Fruit fly (Drosophila melanogaster) whole organism, prepupa: ENCODE measurements around the gene CG31697.

Experiments
- Blimp-1 ChIP-seq: fragments of 200-800 bp; sonication (Bioruptor generic); optimal IDR thresholded peaks from 3 replicates; lab custom pipeline; 2017; ENCODE audit warnings: missing biosample characterization, missing genetic modification characterization, mild to moderate bottlenecking, moderate library complexity, missing genetic modification reagents
- CG10669 ChIP-seq: fragments of 200-800 bp; sonication (Bioruptor generic); optimal IDR thresholded peaks from 3 replicates; lab custom pipeline; 2018; ENCODE audit warnings: missing biosample characterization, mild to moderate bottlenecking, missing genetic modification characterization, moderate library complexity
- CG11294 ChIP-seq: fragments of 200-800 bp; sonication (Bioruptor generic); IDR thresholded peaks from 2 replicates; pipeline ENCODE4 v1.3.6; 2022; ENCODE audit warnings: missing biosample characterization, missing genetic modification characterization
- CG11762 ChIP-seq: fragments of 200-800 bp; sonication (Bioruptor generic); optimal IDR thresholded peaks from 3 replicates; lab custom pipeline; 2016; ENCODE audit warnings: missing biosample characterization, missing genetic modification characterization; ENCODE audit not compliant: insufficient read depth
- CG11902 ChIP-seq: fragments of 200-800 bp; sonication (Bioruptor generic); optimal IDR thresholded peaks from 3 replicates; lab custom pipeline; 2016; ENCODE audit warnings: missing biosample characterization, missing genetic modification characterization
- CG15336 ChIP-seq: fragments of 200-800 bp; sonication (Bioruptor generic); IDR thresholded peaks from 2 replicates; pipeline ENCODE4 v1.3.6; 2022; ENCODE audit warnings: missing biosample characterization, missing genetic modification characterization
- CG3032 ChIP-seq: fragments of 200-800 bp; optimal IDR thresholded peaks from 2 replicates; lab custom pipeline; 2019; ENCODE audit warnings: missing biosample characterization, mild to moderate bottlenecking, missing genetic modification characterization, moderate library complexity
- CG31627 ChIP-seq: fragments of 200-800 bp; sonication (Bioruptor generic); optimal IDR thresholded peaks from 3 replicates; lab custom pipeline; 2016; ENCODE audit warnings: missing biosample characterization, missing genetic modification characterization
- CG32006 ChIP-seq: fragments of 200-800 bp; sonication (Bioruptor generic); optimal IDR thresholded peaks from 3 replicates; lab custom pipeline; 2017; ENCODE audit warnings: missing biosample characterization, mild to moderate bottlenecking, missing genetic modification characterization
- CG34406 ChIP-seq: fragments of 200-800 bp; sonication (Bioruptor generic); optimal IDR thresholded peaks from 3 replicates; lab custom pipeline; 2016; ENCODE audit warnings: missing biosample characterization, missing genetic modification characterization
- CG3919 ChIP-seq: fragments of 200-800 bp; sonication (Bioruptor generic); optimal IDR thresholded peaks from 3 replicates; lab custom pipeline; 2016; ENCODE audit warnings: missing biosample characterization, missing genetic modification characterization
- CG4318 ChIP-seq: fragments of 200-800 bp; sonication (Bioruptor generic); optimal IDR thresholded peaks from 3 replicates; lab custom pipeline; 2017; ENCODE audit warnings: missing biosample characterization, mild to moderate bottlenecking, missing genetic modification characterization
- CG6163 ChIP-seq: fragments of 200-800 bp; sonication (Bioruptor generic); IDR thresholded peaks from 3 replicates; pipeline ENCODE4 v1.3.6; 2022; ENCODE audit warnings: missing biosample characterization, missing genetic modification characterization
- CG6276 ChIP-seq: fragments of 200-800 bp; sonication (Bioruptor generic); optimal IDR thresholded peaks from 2 replicates; lab custom pipeline; 2017; ENCODE audit warnings: missing biosample characterization, mild to moderate bottlenecking, missing genetic modification characterization
- CG6792 ChIP-seq: fragments of 200-800 bp; sonication (Bioruptor generic); optimal IDR thresholded peaks from 3 replicates; lab custom pipeline; 2016; ENCODE audit warnings: missing biosample characterization, missing genetic modification characterization
- CG6808 ChIP-seq: fragments of 200-800 bp; sonication (Bioruptor generic); optimal IDR thresholded peaks from 3 replicates; lab custom pipeline; 2017; ENCODE audit warnings: missing biosample characterization, missing genetic modification characterization, mild to moderate bottlenecking, moderate library complexity, missing genetic modification reagents
- CG7368 ChIP-seq: fragments of 200-800 bp; sonication (Bioruptor generic); optimal IDR thresholded peaks from 3 replicates; lab custom pipeline; 2016; ENCODE audit warnings: missing biosample characterization, missing genetic modification characterization
- CG8319 ChIP-seq: fragments of 200-800 bp; sonication (Bioruptor generic); optimal IDR thresholded peaks from 3 replicates; lab custom pipeline; 2016; ENCODE audit warnings: missing biosample characterization, missing genetic modification characterization
- CG8632 ChIP-seq: fragments of 200-800 bp; sonication (Bioruptor generic); optimal IDR thresholded peaks from 3 replicates; lab custom pipeline; 2016; ENCODE audit warnings: missing biosample characterization, missing genetic modification characterization
- CG9139 ChIP-seq: fragments of 200-800 bp; sonication (Bioruptor generic); optimal IDR thresholded peaks from 3 replicates; lab custom pipeline; 2017; ENCODE audit warnings: missing biosample characterization, mild to moderate bottlenecking, missing genetic modification characterization
- Eip75B ChIP-seq: fragments of 200-800 bp; sonication (Bioruptor generic); optimal IDR thresholded peaks from 3 replicates; lab custom pipeline; 2016; ENCODE audit warnings: missing biosample characterization, missing genetic modification characterization
- Eip93F ChIP-seq: fragments of 200-800 bp; sonication (Bioruptor generic); optimal IDR thresholded peaks from 2 replicates; lab custom pipeline; 2016; ENCODE audit warnings: missing biosample characterization, mild to moderate bottlenecking, missing genetic modification characterization
- Ets21C ChIP-seq: fragments of 200-800 bp; sonication (Bioruptor generic); optimal IDR thresholded peaks from 3 replicates; lab custom pipeline; 2016; ENCODE audit warnings: missing biosample characterization, missing genetic modification characterization
- Ets96B ChIP-seq: fragments of 200-800 bp; optimal IDR thresholded peaks from 2 replicates; lab custom pipeline; 2019; ENCODE audit warnings: missing biosample characterization, mild to moderate bottlenecking, missing genetic modification characterization, moderate library complexity
- Gug ChIP-seq: fragments of 200-800 bp; sonication (Bioruptor generic); IDR thresholded peaks from 2 replicates; pipeline ENCODE4 v1.3.6; 2022; ENCODE audit warnings: missing biosample characterization, missing genetic modification characterization
- Hr38 ChIP-seq: sonication (Bioruptor generic); optimal IDR thresholded peaks from 2 replicates; lab custom pipeline; 2016; ENCODE audit warnings: missing biosample characterization, missing genetic modification characterization
- Hr4 ChIP-seq: fragments of 200-800 bp; sonication (Bioruptor generic); optimal IDR thresholded peaks from 3 replicates; lab custom pipeline; 2016; ENCODE audit warnings: missing biosample characterization, missing genetic modification characterization
- Lpt ChIP-seq: fragments of 200-800 bp; sonication (Bioruptor generic); optimal IDR thresholded peaks from 3 replicates; lab custom pipeline; 2016; ENCODE audit warnings: missing biosample characterization, missing genetic modification characterization
- Met ChIP-seq: fragments of 200-800 bp; sonication (Bioruptor generic); optimal IDR thresholded peaks from 3 replicates; lab custom pipeline; 2016; ENCODE audit warnings: missing biosample characterization, missing genetic modification characterization
- OdsH ChIP-seq: fragments of 200-800 bp; sonication (Bioruptor generic); optimal IDR thresholded peaks from 3 replicates; lab custom pipeline; 2016; ENCODE audit warnings: missing biosample characterization, missing genetic modification characterization
- Smox ChIP-seq: fragments of 200-800 bp; sonication (Bioruptor generic); optimal IDR thresholded peaks from 3 replicates; lab custom pipeline; 2016; ENCODE audit warnings: missing biosample characterization, missing genetic modification characterization
- Sox102F ChIP-seq: fragments of 200-800 bp; sonication (Bioruptor generic); optimal IDR thresholded peaks from 2 replicates; lab custom pipeline; 2016; ENCODE audit warnings: missing biosample characterization, mild to moderate bottlenecking, missing genetic modification characterization
- Sox14 ChIP-seq: fragments of 200-800 bp; sonication (Bioruptor generic); optimal IDR thresholded peaks from 3 replicates; lab custom pipeline; 2016; ENCODE audit warnings: missing biosample characterization, missing genetic modification characterization
- Sox15 ChIP-seq: fragments of 200-800 bp; sonication (Bioruptor generic); optimal IDR thresholded peaks from 3 replicates; lab custom pipeline; 2016; ENCODE audit warnings: missing biosample characterization, missing genetic modification characterization
- achi ChIP-seq: fragments of 200-800 bp; sonication (Bioruptor generic); optimal IDR thresholded peaks from 3 replicates; lab custom pipeline; 2016; ENCODE audit warnings: missing biosample characterization, missing genetic modification characterization
- acj6 ChIP-seq: fragments of 200-800 bp; sonication (Bioruptor generic); optimal IDR thresholded peaks from 3 replicates; lab custom pipeline; 2016; ENCODE audit warnings: missing biosample characterization, missing genetic modification characterization
- cyc ChIP-seq: fragments of 200-800 bp; sonication (Bioruptor generic); optimal IDR thresholded peaks from 3 replicates; lab custom pipeline; 2016; ENCODE audit warnings: missing biosample characterization, missing genetic modification characterization
- dac ChIP-seq: fragments of 200-800 bp; sonication (Bioruptor generic); optimal IDR thresholded peaks from 2 replicates; lab custom pipeline; 2017; ENCODE audit warnings: missing biosample characterization, mild to moderate bottlenecking, missing genetic modification characterization
- dsx ChIP-seq: fragments of 200-800 bp; optimal IDR thresholded peaks from 3 replicates; lab custom pipeline; 2019; ENCODE audit warnings: missing biosample characterization, mild to moderate bottlenecking, missing genetic modification characterization, moderate library complexity; ENCODE audit not compliant: poor library complexity, severe bottlenecking
- eg ChIP-seq: fragments of 200-800 bp; sonication (Bioruptor generic); IDR thresholded peaks from 3 replicates; pipeline ENCODE4 v1.3.6; 2022; ENCODE audit warnings: missing biosample characterization, missing genetic modification characterization
- esn ChIP-seq: fragments of 200-800 bp; sonication (Bioruptor generic); optimal IDR thresholded peaks from 2 replicates; lab custom pipeline; 2016; ENCODE audit warnings: missing biosample characterization, mild to moderate bottlenecking, missing genetic modification characterization, moderate library complexity
- fd59A ChIP-seq: fragments of 200-800 bp; sonication (Bioruptor generic); optimal IDR thresholded peaks from 2 replicates; lab custom pipeline; 2017; ENCODE audit warnings: missing biosample characterization, mild to moderate bottlenecking, missing genetic modification characterization, missing genetic modification reagents
- fd85E ChIP-seq: fragments of 200-800 bp; sonication (Bioruptor generic); optimal IDR thresholded peaks from 3 replicates; lab custom pipeline; 2016; ENCODE audit warnings: missing biosample characterization, missing genetic modification characterization
- fkh ChIP-seq: fragments of 200-800 bp; sonication (Bioruptor generic); optimal IDR thresholded peaks from 3 replicates; lab custom pipeline; 2017; ENCODE audit warnings: missing biosample characterization, mild to moderate bottlenecking, missing genetic modification characterization, moderate library complexity
- lz ChIP-seq: fragments of 200-800 bp; sonication (Bioruptor generic); optimal IDR thresholded peaks from 3 replicates; lab custom pipeline; 2016; ENCODE audit warnings: missing biosample characterization, missing genetic modification characterization
- net ChIP-seq: fragments of 200-800 bp; sonication (Bioruptor generic); optimal IDR thresholded peaks from 3 replicates; lab custom pipeline; 2016; ENCODE audit warnings: missing biosample characterization, missing genetic modification characterization
- pdm3 ChIP-seq: fragments of 200-800 bp; sonication (Bioruptor generic); optimal IDR thresholded peaks from 3 replicates; lab custom pipeline; 2016; ENCODE audit warnings: missing biosample characterization, missing genetic modification characterization
- salr ChIP-seq, 2 experiments: fragments of 200-800 bp; sonication (Bioruptor generic); optimal IDR thresholded peaks; 3 replicates each; lab custom pipeline; 2016 to 2018; ENCODE audit warnings: missing biosample characterization in 2 of 2, missing genetic modification characterization in 2 of 2, mild to moderate bottlenecking in 1 of 2
- spab ChIP-seq: fragments of 200-800 bp; sonication (Bioruptor generic); optimal IDR thresholded peaks from 2 replicates; lab custom pipeline; 2017; ENCODE audit warnings: missing biosample characterization, mild to moderate bottlenecking, missing genetic modification characterization, missing genetic modification reagents
- ss ChIP-seq, 2 experiments: fragments of 200-800 bp; sonication (Bioruptor generic); optimal IDR thresholded peaks; 2 replicates in 1 of 2; 3 replicates in 1 of 2; lab custom pipeline; 2017 to 2018; ENCODE audit warnings: mild to moderate bottlenecking in 2 of 2, missing biosample characterization in 2 of 2, missing genetic modification characterization in 2 of 2, moderate library complexity in 1 of 2
- svp ChIP-seq: fragments of 200-800 bp; sonication (Bioruptor generic); peaks from one replicate; lab custom pipeline; 2016; ENCODE audit warnings: missing biosample characterization, missing genetic modification characterization
- topi ChIP-seq: fragments of 200-800 bp; sonication (Bioruptor generic); optimal IDR thresholded peaks from 3 replicates; lab custom pipeline; 2016; ENCODE audit warnings: missing biosample characterization, missing genetic modification characterization

CG31697 gene

dm6 chr2L:19517154-19517814 is 18.0 kb upstream of the CG31697 start, which contains the start of gene Hasp:
Hasp (minus strand) TSS chr2L:19517204.
- TF ChIP-seq Hr4 (GFP tag; lab: Kevin White, UChicago), result peak; percentile 23
- TF ChIP-seq CG9139, result no peak
- peak; percentile 8 for TF ChIP-seq CG31627 (GFP tag; lab: Kevin White, UChicago)
- TF ChIP-seq Eip75B, result no peak
- TF ChIP-seq fkh, result no peak
- no peak for TF ChIP-seq CG8319 (GFP tag; lab: Kevin White, UChicago)
- TF ChIP-seq svp, result peak; percentile 42
- TF ChIP-seq CG11762 (GFP tag; lab: Kevin White, UChicago), result no peak
- TF ChIP-seq net, result no peak
- TF ChIP-seq dac, result no peak
- TF ChIP-seq Sox14 (GFP tag; lab: Kevin White, UChicago), result no peak
- 0 out of 3 replicates have a peak, but pooled peaks have one; percentile 32 for TF ChIP-seq eg (GFP tag; lab: Robert Waterston, UW)
- TF ChIP-seq dsx (GFP tag; lab: Kevin White, UChicago), result no peak
- TF ChIP-seq Met (GFP tag; lab: Kevin White, UChicago), result peak; percentile 19
- TF ChIP-seq CG6163, result no peak
- TF ChIP-seq OdsH, result no peak
- TF ChIP-seq topi (GFP tag; lab: Kevin White, UChicago), result peak; percentile 17
- TF ChIP-seq fd59A, result no peak
- no peak for TF ChIP-seq fd85E
- peak; percentile 17 for TF ChIP-seq pdm3 (GFP tag; lab: Kevin White, UChicago)
- no peak for TF ChIP-seq CG3032 (tag; lab: Kevin White, UChicago)
- TF ChIP-seq Smox, result peak; percentile 3
- TF ChIP-seq CG11294 (GFP tag; lab: Robert Waterston, UW), result no peak
- no peak for TF ChIP-seq CG8632
- TF ChIP-seq Blimp-1, result no peak
- TF ChIP-seq Sox15 (GFP tag; lab: Kevin White, UChicago), result no peak
- TF ChIP-seq acj6, result peak; percentile 19
- TF ChIP-seq Lpt (GFP tag; lab: Kevin White, UChicago), result no peak
- TF ChIP-seq CG11902 (GFP tag; lab: Kevin White, UChicago), result no peak
- no peak for TF ChIP-seq Eip93F
- no peak for TF ChIP-seq Ets96B (tag; lab: Kevin White, UChicago)
- TF ChIP-seq CG32006 (GFP tag; lab: Kevin White, UChicago), result no peak
- peak; percentile 17 for TF ChIP-seq CG34406 (GFP tag; lab: Kevin White, UChicago)
- no peak for TF ChIP-seq CG7368
- TF ChIP-seq CG6792 (GFP tag; lab: Kevin White, UChicago), result no peak
- peak; percentile 41 for TF ChIP-seq CG15336
- TF ChIP-seq lz, result no peak
- TF ChIP-seq CG6276, result no peak
- no peak for TF ChIP-seq spab (GFP tag; lab: Kevin White, UChicago)
- TF ChIP-seq Hr38 (GFP tag; lab: Kevin White, UChicago), result no peak
- no peak for TF ChIP-seq cyc (GFP tag; lab: Kevin White, UChicago)
- peak; percentile 30 for TF ChIP-seq Sox102F
- TF ChIP-seq CG3919 (GFP tag; lab: Kevin White, UChicago), result peak; percentile 36
- no peak for TF ChIP-seq ss (GFP tag; optimal IDR thresholded peaks at IDR 0.05; lab: Kevin White, UChicago)
- TF ChIP-seq achi (GFP tag; lab: Kevin White, UChicago), result peak; percentile 36
- TF ChIP-seq CG10669 (GFP tag; lab: Kevin White, UChicago), result no peak
- TF ChIP-seq esn (GFP tag; lab: Kevin White, UChicago), result peak; percentile 46
- no peak for TF ChIP-seq CG6808
- no peak for TF ChIP-seq Ets21C
- TF ChIP-seq Gug (GFP tag; lab: Robert Waterston, UW), result no peak
- no peak for TF ChIP-seq CG4318
- no peak for TF ChIP-seq salr (GFP tag; optimal IDR thresholded peaks at IDR 0.05; lab: Kevin White, UChicago)
